Worm (Caenorhabditis elegans) whole organism, young adult: ENCODE data around the gene Y44F5A.1.

ENCODE experiments used
- B0019.2 ChIP-seq: fragments of 200-800 bp; sonication (Bioruptor generic); conservative IDR thresholded peaks from 2 replicates; pipeline ENCODE4 v1.3.6; 2022; ENCODE audit warnings: missing genetic modification reagents, missing genetic modification characterization, missing compliant biosample characterization
- B0261.1 ChIP-seq: sonication (generic microtip); optimal IDR thresholded peaks from 2 replicates; lab custom pipeline; 2016; ENCODE audit warnings: mild to moderate bottlenecking, missing genetic modification characterization, moderate library complexity, missing compliant biosample characterization
- B0336.3 ChIP-seq: fragments of 200-800 bp; sonication (Bioruptor generic); IDR thresholded peaks from 2 replicates; pipeline ENCODE4 v1.3.6; 2022; ENCODE audit warnings: missing genetic modification characterization, missing compliant biosample characterization
- D2030.7 ChIP-seq: fragments of 200-800 bp; sonication (Bioruptor generic); IDR thresholded peaks from 2 replicates; pipeline ENCODE4 v1.3.6; 2022; ENCODE audit warnings: missing genetic modification reagents, missing genetic modification characterization, missing compliant biosample characterization
- F23B12.7 ChIP-seq: sonication (generic microtip); optimal IDR thresholded peaks from 2 replicates; lab custom pipeline; 2017; ENCODE audit warnings: missing genetic modification characterization, mild to moderate bottlenecking, missing compliant biosample characterization, antibody characterized with exemption, moderate library complexity; ENCODE audit not compliant: insufficient read depth
- F33H1.4 ChIP-seq: fragments of 200-800 bp; sonication (Bioruptor generic); IDR thresholded peaks from 2 replicates; pipeline ENCODE4 v1.3.6; 2022; ENCODE audit warnings: missing genetic modification reagents, missing genetic modification characterization, missing compliant biosample characterization
- F37B4.10 ChIP-seq: fragments of 200-800 bp; sonication (Bioruptor generic); IDR thresholded peaks from 2 replicates; pipeline ENCODE4 v1.3.6; 2022; ENCODE audit warnings: missing genetic modification characterization, missing compliant biosample characterization
- F52B5.7 ChIP-seq: sonication (generic microtip); optimal IDR thresholded peaks from 2 replicates; lab custom pipeline; 2016; ENCODE audit warnings: mild to moderate bottlenecking, missing genetic modification characterization, missing compliant biosample characterization
- F57A8.1 ChIP-seq: fragments of 200-800 bp; sonication (Bioruptor generic); optimal IDR thresholded peaks from 2 replicates; lab custom pipeline; 2018; ENCODE audit warnings: mild to moderate bottlenecking, missing genetic modification characterization, moderate library complexity, missing compliant biosample characterization
- K12H6.12 ChIP-seq: fragments of 200-800 bp; sonication (Bioruptor generic); optimal IDR thresholded peaks from 2 replicates; lab custom pipeline; 2018; ENCODE audit warnings: mild to moderate bottlenecking, missing genetic modification characterization, missing compliant biosample characterization
- Y53F4B.3 ChIP-seq: fragments of 200-800 bp; sonication (Bioruptor generic); IDR thresholded peaks from 2 replicates; pipeline ENCODE4 v1.3.6; 2022; ENCODE audit warnings: missing genetic modification reagents, missing genetic modification characterization, missing compliant biosample characterization
- Y67H2A.10 ChIP-seq: fragments of 200-800 bp; sonication (Bioruptor generic); conservative IDR thresholded peaks from 2 replicates; pipeline ENCODE4 v1.3.6; 2022; ENCODE audit warnings: missing genetic modification reagents, missing genetic modification characterization, missing compliant biosample characterization
- Y95B8A.8 ChIP-seq: fragments of 200-800 bp; sonication (Bioruptor generic); IDR thresholded peaks from 2 replicates; pipeline ENCODE4 v1.3.6; 2022; ENCODE audit warnings: missing genetic modification reagents, missing genetic modification characterization, missing compliant biosample characterization
- ama-1 ChIP-seq, 3 experiments: fragments of 150-350 bp in 1 of 3; sonication (generic microtip) in 2 of 3; optimal IDR thresholded peaks; 2 replicates each; lab custom pipeline; 2014 to 2018; ENCODE audit warnings: missing biosample characterization in 2 of 3, missing genetic modification characterization in 2 of 3, missing genetic modification reagents in 2 of 3
- aptf-3 ChIP-seq: fragments of 200-800 bp; sonication (Bioruptor generic); IDR thresholded peaks from 2 replicates; pipeline ENCODE4 v1.3.6; 2022; ENCODE audit warnings: missing genetic modification characterization, missing compliant biosample characterization
- athp-1 ChIP-seq: sonication (generic microtip); optimal IDR thresholded peaks from 2 replicates; lab custom pipeline; 2017; ENCODE audit warnings: mild to moderate bottlenecking, missing genetic modification characterization, missing compliant biosample characterization
- attf-3 ChIP-seq: fragments of 200-800 bp; sonication (Bioruptor generic); conservative IDR thresholded peaks from 2 replicates; pipeline ENCODE4 v1.3.6; 2022; ENCODE audit warnings: missing genetic modification reagents, missing genetic modification characterization, missing compliant biosample characterization
- attf-5 ChIP-seq: fragments of 200-800 bp; sonication (Bioruptor generic); optimal IDR thresholded peaks from 2 replicates; lab custom pipeline; 2018; ENCODE audit warnings: mild to moderate bottlenecking, missing genetic modification characterization, missing compliant biosample characterization
- bed-1 ChIP-seq: fragments of 200-800 bp; sonication (Bioruptor generic); IDR thresholded peaks from 2 replicates; pipeline ENCODE4 v1.3.6; 2022; ENCODE audit warnings: missing genetic modification reagents, missing genetic modification characterization, missing compliant biosample characterization
- ceh-79 ChIP-seq: sonication (generic microtip); optimal IDR thresholded peaks from 2 replicates; lab custom pipeline; 2017; ENCODE audit warnings: mild to moderate bottlenecking, missing genetic modification characterization, missing compliant biosample characterization
- ceh-91 ChIP-seq: fragments of 200-800 bp; sonication (Bioruptor generic); IDR thresholded peaks from 2 replicates; pipeline ENCODE4 v1.3.6; 2022; ENCODE audit warnings: missing genetic modification reagents, missing genetic modification characterization, missing compliant biosample characterization
- chd-7 ChIP-seq: sonication (generic microtip); optimal IDR thresholded peaks from 2 replicates; lab custom pipeline; 2016; ENCODE audit warnings: mild to moderate bottlenecking, missing genetic modification characterization, moderate library complexity, missing compliant biosample characterization
- dpl-1 ChIP-seq: fragments of 150-350 bp; optimal IDR thresholded peaks from 2 replicates; lab custom pipeline; 2014; ENCODE audit warnings: missing biosample characterization, missing genetic modification reagents, missing genetic modification characterization
- egl-44 ChIP-seq: fragments of 200-800 bp; sonication (Bioruptor generic); IDR thresholded peaks from 2 replicates; pipeline ENCODE4 v1.3.6; 2022; ENCODE audit warnings: missing genetic modification reagents, missing genetic modification characterization, missing compliant biosample characterization
- gei-17 ChIP-seq: fragments of 200-800 bp; sonication (Bioruptor generic); optimal IDR thresholded peaks from 2 replicates; lab custom pipeline; 2018; ENCODE audit warnings: mild to moderate bottlenecking, missing genetic modification characterization, missing compliant biosample characterization
- him-1 ChIP-seq: sonication (generic microtip); optimal IDR thresholded peaks from 2 replicates; lab custom pipeline; 2016; ENCODE audit warnings: missing genotype, missing genetic modification reagents, missing genetic modification characterization, missing compliant biosample characterization
- let-526 ChIP-seq: fragments of 200-800 bp; sonication (Bioruptor generic); IDR thresholded peaks from 2 replicates; pipeline ENCODE4 v1.3.6; 2022; ENCODE audit warnings: missing genetic modification reagents, missing genetic modification characterization, missing compliant biosample characterization
- lin-35 ChIP-seq, 3 experiments: fragments of 150-350 bp in 2 of 3; sonication (generic microtip) in 1 of 3; optimal IDR thresholded peaks; 2 replicates each; lab custom pipeline; 2014 to 2018; ENCODE audit warnings: missing biosample characterization in 3 of 3, missing genetic modification characterization in 3 of 3, missing genetic modification reagents in 3 of 3
- lin-54 ChIP-seq: fragments of 200-800 bp; sonication (Bioruptor generic); optimal IDR thresholded peaks from 2 replicates; lab custom pipeline; 2018; ENCODE audit warnings: mild to moderate bottlenecking, missing genetic modification characterization, missing compliant biosample characterization
- madf-10 ChIP-seq: sonication (generic microtip); optimal IDR thresholded peaks from 2 replicates; lab custom pipeline; 2016; ENCODE audit warnings: mild to moderate bottlenecking, missing genetic modification characterization, missing compliant biosample characterization
- mcd-1 ChIP-seq: fragments of 200-800 bp; sonication (Bioruptor generic); IDR thresholded peaks from 2 replicates; pipeline ENCODE4 v1.3.6; 2022; ENCODE audit warnings: missing genetic modification reagents, missing genetic modification characterization, missing compliant biosample characterization
- mel-28 ChIP-seq: sonication (generic microtip); optimal IDR thresholded peaks from 2 replicates; lab custom pipeline; 2016; ENCODE audit warnings: borderline replicate concordance, mild to moderate bottlenecking, missing genetic modification characterization, missing compliant biosample characterization
- nhr-120 ChIP-seq: fragments of 200-800 bp; sonication (Bioruptor generic); IDR thresholded peaks from 2 replicates; pipeline ENCODE4 v1.3.6; 2022; ENCODE audit warnings: missing genetic modification characterization, missing compliant biosample characterization
- nhr-90 ChIP-seq: sonication (generic microtip); optimal IDR thresholded peaks from 2 replicates; lab custom pipeline; 2016; ENCODE audit warnings: missing genotype, mild to moderate bottlenecking, missing genetic modification characterization, missing compliant biosample characterization
- pbrm-1 ChIP-seq: fragments of 200-800 bp; sonication (Bioruptor generic); IDR thresholded peaks from 2 replicates; pipeline ENCODE4 v1.3.6; 2022; ENCODE audit warnings: missing genetic modification reagents, missing genetic modification characterization, missing compliant biosample characterization
- pha-4 ChIP-seq: fragments of 150-350 bp; sonication (generic microtip); optimal IDR thresholded peaks from 2 replicates; lab custom pipeline; 2014; ENCODE audit warnings: missing biosample characterization, missing genetic modification reagents, missing genetic modification characterization
- rec-8 ChIP-seq, 2 experiments: sonication (generic microtip); optimal IDR thresholded peaks; 2 replicates each; lab custom pipeline; 2016; ENCODE audit warnings: mild to moderate bottlenecking in 2 of 2, missing genetic modification characterization in 2 of 2, missing genetic modification reagents in 2 of 2, missing genotype in 2 of 2, missing biosample characterization in 1 of 2, missing compliant biosample characterization in 1 of 2, moderate library complexity in 1 of 2
- repo-1 ChIP-seq: sonication (generic microtip); optimal IDR thresholded peaks from 2 replicates; lab custom pipeline; 2017; ENCODE audit warnings: mild to moderate bottlenecking, missing genetic modification characterization, missing compliant biosample characterization
- sdz-38 ChIP-seq: sonication (generic microtip); optimal IDR thresholded peaks from 2 replicates; lab custom pipeline; 2016; ENCODE audit warnings: missing genotype, missing genetic modification characterization, missing compliant biosample characterization
- sea-2 ChIP-seq: fragments of 200-800 bp; sonication (Bioruptor generic); IDR thresholded peaks from 2 replicates; pipeline ENCODE4 v1.3.6; 2022; ENCODE audit warnings: missing genetic modification characterization, missing compliant biosample characterization
- snpc-4 ChIP-seq, 5 experiments: fragments of 150-350 bp in 1 of 5; sonication (generic microtip) in 4 of 5; optimal IDR thresholded peaks; 2 replicates each; lab custom pipeline; 2014 to 2018; ENCODE audit warnings: missing genetic modification characterization in 5 of 5, missing biosample characterization in 3 of 5, antibody characterized with exemption in 2 of 5, mild to moderate bottlenecking in 2 of 5, missing compliant biosample characterization in 2 of 5, missing genotype in 2 of 5, moderate library complexity in 2 of 5, missing genetic modification reagents in 1 of 5
- somi-1 ChIP-seq: fragments of 200-800 bp; sonication (Bioruptor generic); optimal IDR thresholded peaks from 2 replicates; lab custom pipeline; 2018; ENCODE audit warnings: mild to moderate bottlenecking, missing genetic modification characterization, missing compliant biosample characterization
- sptf-2 ChIP-seq: fragments of 200-800 bp; sonication (Bioruptor generic); optimal IDR thresholded peaks from 2 replicates; lab custom pipeline; 2018; ENCODE audit warnings: mild to moderate bottlenecking, missing genetic modification characterization, missing compliant biosample characterization
- xnd-1 ChIP-seq: sonication (generic microtip); optimal IDR thresholded peaks from 2 replicates; lab custom pipeline; 2016; ENCODE audit warnings: missing genotype, missing genetic modification reagents, missing genetic modification characterization, missing compliant biosample characterization
- ztf-22 ChIP-seq: fragments of 200-800 bp; sonication (Bioruptor generic); optimal IDR thresholded peaks from 2 replicates; lab custom pipeline; 2018; ENCODE audit warnings: mild to moderate bottlenecking, missing genetic modification characterization, moderate library complexity, missing compliant biosample characterization
- ztf-25 ChIP-seq: fragments of 200-800 bp; sonication (Bioruptor generic); IDR thresholded peaks from 2 replicates; pipeline ENCODE4 v1.3.6; 2022; ENCODE audit warnings: missing genetic modification reagents, missing genetic modification characterization, missing compliant biosample characterization
- ztf-28 ChIP-seq: fragments of 200-800 bp; sonication (Bioruptor generic); IDR thresholded peaks from 2 replicates; pipeline ENCODE4 v1.3.6; 2022; ENCODE audit warnings: missing genetic modification reagents, missing genetic modification characterization, missing compliant biosample characterization
- ztf-6 ChIP-seq: fragments of 200-800 bp; sonication (Bioruptor generic); IDR thresholded peaks from 2 replicates; pipeline ENCODE4 v1.3.6; 2022; ENCODE audit warnings: missing genetic modification reagents, missing genetic modification characterization, missing compliant biosample characterization

The Y44F5A.1 gene

DNA sequence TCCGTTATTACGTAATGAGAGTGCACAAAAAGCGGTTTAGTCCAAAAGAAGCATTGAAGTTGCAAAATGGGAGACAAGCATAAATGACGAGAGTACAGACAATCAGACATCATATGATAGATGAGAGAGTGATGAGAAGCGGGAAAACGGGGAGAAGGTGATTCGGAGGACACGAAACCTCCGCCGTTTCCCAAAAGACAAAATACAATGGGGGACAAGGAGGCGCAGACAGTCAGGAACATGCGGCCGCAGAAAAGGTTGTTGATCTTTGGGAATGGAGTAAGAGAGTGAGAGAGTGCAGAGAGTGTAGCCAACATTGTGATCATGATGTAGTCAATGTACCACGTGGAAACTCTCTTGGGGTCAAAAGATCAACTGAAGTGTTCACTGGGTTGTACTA, 9.8 kb downstream of the Y44F5A.1 start (continued):
- TF ChIP-seq repo-1 (tag; lab: Kevin White, UChicago): no peak
- TF ChIP-seq attf-3: no peak
- no peak for TF ChIP-seq aptf-3
- TF ChIP-seq xnd-1 (tag; lab: Kevin White, UChicago): no peak
- no peak for TF ChIP-seq Y67H2A.10 (GFP tag; lab: Robert Waterston, UW)
- no peak for TF ChIP-seq dpl-1 (GFP tag; lab: Kevin White, UChicago)
- TF ChIP-seq B0336.3 (GFP tag; lab: Robert Waterston, UW): peak; percentile 91
- no peak for TF ChIP-seq B0261.1 (tag; lab: Kevin White, UChicago)
- no peak for TF ChIP-seq sdz-38 (tag; lab: Kevin White, UChicago)
- no peak for TF ChIP-seq ztf-25 (GFP tag; lab: Robert Waterston, UW)
- peak in 1 of 3 experiments; percentile 46 for TF ChIP-seq lin-35 (GFP tag; optimal IDR thresholded peaks at IDR 0.05; lab: Kevin White, UChicago)
- no peak for TF ChIP-seq rec-8 (tag; optimal IDR thresholded peaks at IDR 0.05; lab: Kevin White, UChicago)
- TF ChIP-seq bed-1 (GFP tag; lab: Robert Waterston, UW): no peak
- TF ChIP-seq F57A8.1 (GFP tag; lab: Kevin White, UChicago): no peak
- TF ChIP-seq pbrm-1 (GFP tag; lab: Robert Waterston, UW): peak; percentile 71; the same call in 1 of the 2 replicates
- no peak for TF ChIP-seq ztf-28 (GFP tag; lab: Robert Waterston, UW)
- TF ChIP-seq Y53F4B.3 (GFP tag; lab: Robert Waterston, UW): no peak
- TF ChIP-seq mel-28 (tag; lab: Kevin White, UChicago): no peak
- peak; percentile 94 for TF ChIP-seq attf-5
- no peak for TF ChIP-seq ceh-91 (GFP tag; lab: Robert Waterston, UW)
- peak; percentile 74 for TF ChIP-seq mcd-1 (GFP tag; lab: Robert Waterston, UW)
- TF ChIP-seq ama-1 (optimal IDR thresholded peaks at IDR 0.05; lab: Kevin White, UChicago): no peak
- TF ChIP-seq ama-1 (GFP tag; optimal IDR thresholded peaks at IDR 0.05; lab: Kevin White, UChicago): no peak
- TF ChIP-seq F33H1.4 (GFP tag; lab: Robert Waterston, UW): no peak
- no peak for TF ChIP-seq him-1 (tag; lab: Kevin White, UChicago)
- TF ChIP-seq F37B4.10: no peak
- no peak for TF ChIP-seq ceh-79
- peak; percentile 86 for TF ChIP-seq ztf-22 (GFP tag; lab: Kevin White, UChicago)
- TF ChIP-seq lin-54 (GFP tag; lab: Kevin White, UChicago): peak; percentile 69
- TF ChIP-seq D2030.7 (GFP tag; lab: Robert Waterston, UW): no peak
- peak; percentile 77 for TF ChIP-seq let-526 (GFP tag; lab: Robert Waterston, UW)
- TF ChIP-seq B0019.2 (GFP tag; lab: Robert Waterston, UW): no peak
- TF ChIP-seq somi-1: peak; percentile 93
- TF ChIP-seq snpc-4 (GFP tag; optimal IDR thresholded peaks at IDR 0.05; lab: Kevin White, UChicago): no peak
- TF ChIP-seq snpc-4 (tag; optimal IDR thresholded peaks at IDR 0.05; lab: Kevin White, UChicago): peak; percentile 28 to 66 (median 50)
- peak; percentile 32 for TF ChIP-seq nhr-90 (tag; lab: Kevin White, UChicago)
- peak; percentile 92 for TF ChIP-seq chd-7 (tag; lab: Kevin White, UChicago)
- TF ChIP-seq athp-1 (tag; lab: Kevin White, UChicago): no peak
- no peak for TF ChIP-seq sea-2
- TF ChIP-seq K12H6.12: peak; percentile 88
- TF ChIP-seq pha-4 (tag; lab: Kevin White, UChicago): peak; percentile 72
- peak; percentile 72; the same call in 1 of the 2 replicates for TF ChIP-seq egl-44 (GFP tag; lab: Robert Waterston, UW)
- no peak for TF ChIP-seq F52B5.7 (tag; lab: Kevin White, UChicago)
- no peak for TF ChIP-seq ztf-6 (GFP tag; lab: Robert Waterston, UW)
- TF ChIP-seq gei-17: peak; percentile 38
- no peak for TF ChIP-seq Y95B8A.8 (GFP tag; lab: Robert Waterston, UW)
- no peak for TF ChIP-seq sptf-2 (GFP tag; lab: Kevin White, UChicago)
- TF ChIP-seq madf-10: peak; percentile 79
- TF ChIP-seq F23B12.7 (tag; lab: Kevin White, UChicago): peak; percentile 33
- TF ChIP-seq nhr-120: no peak
